Worm (Caenorhabditis elegans) whole organism, L4 larva: ENCODE results near the gene M01H9.3.

Experiments
- D1046.2 ChIP-seq: fragments of 200-800 bp; sonication (Bioruptor generic); IDR thresholded peaks from 2 replicates; pipeline ENCODE4 v1.3.6; 2022; ENCODE audit warnings: missing genetic modification characterization, missing compliant biosample characterization
- F26F4.8 ChIP-seq: fragments of 200-800 bp; sonication (Bioruptor generic); conservative IDR thresholded peaks from 2 replicates; pipeline ENCODE4 v1.3.6; 2022; ENCODE audit warnings: missing genetic modification characterization, missing compliant biosample characterization
- F44E2.7 ChIP-seq: fragments of 200-800 bp; sonication (Bioruptor generic); IDR thresholded peaks from 2 replicates; pipeline ENCODE4 v2.1.2; 2022; ENCODE audit warnings: missing genetic modification characterization, missing compliant biosample characterization
- R02D3.7 ChIP-seq: fragments of 150-350 bp; sonication (generic microtip); optimal IDR thresholded peaks from 3 replicates; lab custom pipeline; 2014; ENCODE audit warnings: missing biosample characterization, missing genetic modification characterization
- Y48G9A.11 ChIP-seq: fragments of 200-800 bp; sonication (Bioruptor generic); IDR thresholded peaks from 2 replicates; pipeline ENCODE4 v1.3.6; 2022; ENCODE audit warnings: missing genetic modification reagents, missing genetic modification characterization, missing compliant biosample characterization
- Y5F2A.4 ChIP-seq: fragments of 200-800 bp; sonication (Bioruptor generic); optimal IDR thresholded peaks from 2 replicates; lab custom pipeline; 2018; ENCODE audit warnings: mild to moderate bottlenecking, missing genetic modification characterization, missing compliant biosample characterization
- aly-2 ChIP-seq: sonication (generic microtip); optimal IDR thresholded peaks from 2 replicates; lab custom pipeline; 2018; ENCODE audit warnings: missing biosample characterization, missing genetic modification characterization
- ama-1 ChIP-seq: fragments of 150-350 bp; optimal IDR thresholded peaks from 2 replicates; lab custom pipeline; 2014; ENCODE audit warnings: inconsistent platforms, mixed read lengths
- attf-4 ChIP-seq: sonication (generic microtip); optimal IDR thresholded peaks from 3 replicates; lab custom pipeline; 2017; ENCODE audit warnings: missing biosample characterization, missing genetic modification characterization
- ceh-20 ChIP-seq: fragments of 200-800 bp; sonication (Bioruptor generic); IDR thresholded peaks from 2 replicates; pipeline ENCODE4 v1.3.6; 2022; ENCODE audit warnings: missing genetic modification reagents, missing genetic modification characterization, missing compliant biosample characterization
- ceh-28 ChIP-seq: fragments of 150-350 bp; optimal IDR thresholded peaks from 2 replicates; lab custom pipeline; 2014; ENCODE audit warnings: missing biosample characterization, missing genetic modification reagents, missing genetic modification characterization
- ceh-62 ChIP-seq: sonication (generic microtip); optimal IDR thresholded peaks from 2 replicates; lab custom pipeline; 2017; ENCODE audit warnings: missing biosample characterization, missing genetic modification characterization
- ces-1 ChIP-seq: fragments of 150-350 bp; sonication (generic microtip); optimal IDR thresholded peaks from 4 replicates; lab custom pipeline; 2014; ENCODE audit warnings: missing biosample characterization, missing genetic modification reagents, missing genetic modification characterization
- ctbp-1 ChIP-seq: fragments of 200-800 bp; sonication (Bioruptor generic); IDR thresholded peaks from 2 replicates; pipeline ENCODE4 v1.3.6; 2022; ENCODE audit warnings: missing genetic modification reagents, missing genetic modification characterization, missing compliant biosample characterization
- daf-16 ChIP-seq, 3 experiments: sonication (generic microtip); optimal IDR thresholded peaks; 2 replicates each; lab custom pipeline; 2016 to 2017; ENCODE audit warnings: missing genetic modification characterization in 3 of 3, missing genetic modification reagents in 3 of 3, mild to moderate bottlenecking in 2 of 3, missing compliant biosample characterization in 2 of 3, missing biosample characterization in 1 of 3, moderate library complexity in 1 of 3
- daf-19 ChIP-seq: fragments of 200-800 bp; sonication (Bioruptor generic); conservative IDR thresholded peaks from 2 replicates; pipeline ENCODE4 v1.3.6; 2022; ENCODE audit warnings: missing genetic modification characterization, missing compliant biosample characterization
- dmd-6 ChIP-seq: fragments of 200-800 bp; sonication (Bioruptor generic); IDR thresholded peaks from 2 replicates; pipeline ENCODE4 v1.3.6; 2022; ENCODE audit warnings: missing genetic modification reagents, missing genetic modification characterization, missing compliant biosample characterization
- fkh-10 ChIP-seq: fragments of 150-350 bp; optimal IDR thresholded peaks from 2 replicates; lab custom pipeline; 2014; ENCODE audit warnings: missing biosample characterization, missing genetic modification reagents, missing genetic modification characterization
- fos-1 ChIP-seq: fragments of 150-350 bp; optimal IDR thresholded peaks from 2 replicates; lab custom pipeline; 2014; ENCODE audit warnings: missing biosample characterization, missing genetic modification characterization
- hif-1 ChIP-seq, 2 experiments: sonication (generic microtip); optimal IDR thresholded peaks; 2 replicates each; lab custom pipeline; 2016 to 2017; ENCODE audit warnings: missing compliant biosample characterization in 2 of 2, missing genetic modification characterization in 2 of 2, missing genetic modification reagents in 2 of 2, missing genotype in 2 of 2, mild to moderate bottlenecking in 1 of 2
- hlh-11 ChIP-seq: fragments of 200-800 bp; sonication (Bioruptor generic); optimal IDR thresholded peaks from 2 replicates; lab custom pipeline; 2018; ENCODE audit warnings: mild to moderate bottlenecking, missing genetic modification characterization, missing compliant biosample characterization
- hlh-30 ChIP-seq: sonication (generic microtip); optimal IDR thresholded peaks from 2 replicates; lab custom pipeline; 2017; ENCODE audit warnings: antibody characterized with exemption, mild to moderate bottlenecking, missing genetic modification characterization, missing compliant biosample characterization; ENCODE audit not compliant: insufficient read depth
- jun-1 ChIP-seq: fragments of 150-350 bp; optimal IDR thresholded peaks from 2 replicates; lab custom pipeline; 2014; ENCODE audit warnings: missing biosample characterization, missing genetic modification reagents, missing genetic modification characterization
- lin-29 ChIP-seq: fragments of 200-800 bp; sonication (Bioruptor generic); IDR thresholded peaks from 2 replicates; pipeline ENCODE4 v1.3.6; 2022; ENCODE audit warnings: missing genetic modification reagents, missing genetic modification characterization, missing compliant biosample characterization
- lin-38 ChIP-seq: fragments of 200-800 bp; sonication (Bioruptor generic); IDR thresholded peaks from 2 replicates; pipeline ENCODE4 v1.3.6; 2022; ENCODE audit warnings: missing genetic modification reagents, missing genetic modification characterization, missing compliant biosample characterization
- lin-39 ChIP-seq: fragments of 150-350 bp; optimal IDR thresholded peaks from 2 replicates; lab custom pipeline; 2014; ENCODE audit warnings: missing biosample characterization, missing genetic modification reagents, missing genetic modification characterization
- mep-1 ChIP-seq: fragments of 150-350 bp; sonication (generic microtip); optimal IDR thresholded peaks from 3 replicates; lab custom pipeline; 2014; ENCODE audit warnings: missing biosample characterization, missing genetic modification characterization
- mes-2 ChIP-seq: sonication (generic microtip); optimal IDR thresholded peaks from 2 replicates; lab custom pipeline; 2016; ENCODE audit warnings: missing genotype, mild to moderate bottlenecking, missing genetic modification characterization, missing compliant biosample characterization; ENCODE audit not compliant: poor library complexity, severe bottlenecking
- mxl-2 ChIP-seq: fragments of 200-800 bp; sonication (Bioruptor generic); conservative IDR thresholded peaks from 2 replicates; pipeline ENCODE4 v1.3.6; 2022; ENCODE audit warnings: missing genetic modification reagents, missing genetic modification characterization, missing compliant biosample characterization
- nhr-237 ChIP-seq: sonication (generic microtip); optimal IDR thresholded peaks from 2 replicates; lab custom pipeline; 2017; ENCODE audit warnings: missing biosample characterization, missing genetic modification characterization
- nhr-41 ChIP-seq: fragments of 200-800 bp; sonication (Bioruptor generic); IDR thresholded peaks from 2 replicates; pipeline ENCODE4 v1.3.6; 2022; ENCODE audit warnings: missing genetic modification reagents, missing genetic modification characterization, missing compliant biosample characterization
- nhr-48 ChIP-seq: sonication (generic microtip); optimal IDR thresholded peaks from 2 replicates; lab custom pipeline; 2016; ENCODE audit warnings: mild to moderate bottlenecking, missing genetic modification characterization, missing compliant biosample characterization
- nhr-6 ChIP-seq: fragments of 150-350 bp; optimal IDR thresholded peaks from 2 replicates; lab custom pipeline; 2014; ENCODE audit warnings: missing biosample characterization, missing genetic modification characterization
- pha-4 ChIP-seq, 2 experiments: fragments of 150-350 bp in 1 of 2; fragments of 200-800 bp in 1 of 2; sonication (Bioruptor generic) in 1 of 2; IDR thresholded peaks in 1 of 2; optimal IDR thresholded peaks in 1 of 2; 2 replicates each; pipeline versions ENCODE4 v1.3.6 to Lab custom; 2014 to 2022; ENCODE audit warnings: missing genetic modification characterization in 2 of 2, missing genetic modification reagents in 2 of 2, missing biosample characterization in 1 of 2, missing compliant biosample characterization in 1 of 2
- pqm-1 ChIP-seq: sonication (generic microtip); optimal IDR thresholded peaks from 2 replicates; lab custom pipeline; 2017; ENCODE audit warnings: missing biosample characterization, missing genetic modification characterization
- rbr-2 ChIP-seq: sonication (generic microtip); optimal IDR thresholded peaks from 2 replicates; lab custom pipeline; 2016; ENCODE audit warnings: missing genotype, missing genetic modification characterization, missing compliant biosample characterization
- saeg-2 ChIP-seq: fragments of 200-800 bp; sonication (Bioruptor generic); IDR thresholded peaks from 2 replicates; pipeline ENCODE4 v1.3.6; 2022; ENCODE audit warnings: missing genetic modification reagents, missing genetic modification characterization, missing compliant biosample characterization
- sdz-12 ChIP-seq: fragments of 200-800 bp; sonication (Bioruptor generic); optimal IDR thresholded peaks from 2 replicates; lab custom pipeline; 2018; ENCODE audit warnings: mild to moderate bottlenecking, missing genetic modification characterization, missing compliant biosample characterization
- set-16 ChIP-seq: fragments of 200-800 bp; sonication (Bioruptor generic); IDR thresholded peaks from 2 replicates; pipeline ENCODE4 v1.3.6; 2022; ENCODE audit warnings: missing genetic modification reagents, missing genetic modification characterization, missing compliant biosample characterization
- snpc-1.2 ChIP-seq: fragments of 200-800 bp; sonication (Bioruptor generic); IDR thresholded peaks from 2 replicates; pipeline ENCODE4 v1.3.6; 2022; ENCODE audit warnings: missing genetic modification reagents, missing genetic modification characterization, missing compliant biosample characterization
- snpc-4 ChIP-seq: fragments of 150-350 bp; optimal IDR thresholded peaks from 2 replicates; lab custom pipeline; 2014; ENCODE audit warnings: missing biosample characterization, missing genetic modification characterization
- spr-1 ChIP-seq: sonication (generic microtip); optimal IDR thresholded peaks from 2 replicates; lab custom pipeline; 2016; ENCODE audit warnings: mild to moderate bottlenecking, missing genetic modification characterization, missing compliant biosample characterization
- tra-1 ChIP-seq: fragments of 200-800 bp; sonication (Bioruptor generic); IDR thresholded peaks from 2 replicates; pipeline ENCODE4 v1.3.6; 2022; ENCODE audit warnings: missing genetic modification reagents, missing genetic modification characterization, missing compliant biosample characterization
- unc-39 ChIP-seq: sonication (generic microtip); optimal IDR thresholded peaks from 2 replicates; lab custom pipeline; 2017; ENCODE audit warnings: missing biosample characterization, missing genetic modification characterization
- unc-62 ChIP-seq, 3 experiments: fragments of 150-350 bp in 1 of 3; sonication (generic microtip); optimal IDR thresholded peaks in 2 of 3; peaks in 1 of 3; 1 replicate in 1 of 3; 2 replicates in 2 of 3; lab custom pipeline; 2014 to 2017; ENCODE audit warnings: missing biosample characterization in 3 of 3, missing genetic modification characterization in 3 of 3, missing genetic modification reagents in 3 of 3, missing genotype in 1 of 3
- zag-1 ChIP-seq: fragments of 150-350 bp; optimal IDR thresholded peaks from 2 replicates; lab custom pipeline; 2014; ENCODE audit warnings: missing biosample characterization, missing genetic modification characterization
- zfp-2 ChIP-seq: sonication (generic microtip); optimal IDR thresholded peaks from 2 replicates; lab custom pipeline; 2016; ENCODE audit warnings: mild to moderate bottlenecking, missing genetic modification characterization, missing compliant biosample characterization
- zip-11 ChIP-seq: fragments of 200-800 bp; sonication (Bioruptor generic); IDR thresholded peaks from 2 replicates; pipeline ENCODE4 v1.3.6; 2022; ENCODE audit warnings: missing genetic modification characterization, missing compliant biosample characterization
- zip-2 ChIP-seq: fragments of 150-350 bp; optimal IDR thresholded peaks from 2 replicates; lab custom pipeline; 2014; ENCODE audit warnings: missing biosample characterization, missing genetic modification characterization
- ztf-11 ChIP-seq: fragments of 150-350 bp; optimal IDR thresholded peaks from 2 replicates; lab custom pipeline; 2014; ENCODE audit warnings: missing biosample characterization, missing genetic modification characterization
- ztf-7 ChIP-seq: fragments of 150-350 bp; optimal IDR thresholded peaks from 2 replicates; lab custom pipeline; 2014; ENCODE audit warnings: missing biosample characterization, missing genetic modification characterization

M01H9.3 gene

ce11 chrIV:4477009-4477471, at the start of gene M01H9.3:
TSS of gene M01H9.3 (minus strand) at chrIV:4477059.
- TF ChIP-seq rbr-2 (tag; lab: Kevin White, UChicago) (no peak), ceh-28 (tag; lab: Kevin White, UChicago) (no peak), daf-16 (GFP tag; optimal IDR thresholded peaks at IDR 0.05; lab: Kevin White, UChicago) (no peak), daf-16 (tag; optimal IDR thresholded peaks at IDR 0.05; lab: Kevin White, UChicago) (peak; percentile 44), hlh-30 (tag; lab: Kevin White, UChicago) (peak; percentile 95), saeg-2 (GFP tag; lab: Robert Waterston, UW) (no peak), zip-11 (GFP tag; lab: Robert Waterston, UW) (no peak), ctbp-1 (GFP tag; lab: Robert Waterston, UW) (no peak), pqm-1 (tag; lab: Kevin White, UChicago) (no peak), set-16 (no peak), hif-1 (tag; optimal IDR thresholded peaks at IDR 0.05; lab: Kevin White, UChicago) (peak in 1 of 2 experiments; percentile 87), pha-4 (GFP tag; IDR thresholded peaks at IDR 0.05; lab: Robert Waterston, UW) (no peak), pha-4 (tag; optimal IDR thresholded peaks at IDR 0.05; lab: Kevin White, UChicago) (peak; percentile 36), nhr-48 (tag; lab: Kevin White, UChicago) (peak; percentile 66), zip-2 (tag; lab: Kevin White, UChicago) (no peak), snpc-1.2 (GFP tag; lab: Robert Waterston, UW) (no peak), hlh-11 (tag; lab: Kevin White, UChicago) (peak; percentile 87), nhr-41 (GFP tag; lab: Robert Waterston, UW) (no peak), ama-1 (lab: Kevin White, UChicago) (peak; percentile 86), fos-1 (tag; lab: Kevin White, UChicago) (no peak), snpc-4 (no peak), mxl-2 (no peak), tra-1 (GFP tag; lab: Robert Waterston, UW) (no peak), mes-2 (tag; lab: Kevin White, UChicago) (peak; percentile 42), attf-4 (no peak), ztf-11 (tag; lab: Kevin White, UChicago) (no peak), ces-1 (GFP tag; lab: Kevin White, UChicago) (no peak), unc-39 (tag; lab: Kevin White, UChicago) (no peak), D1046.2 (no peak), sdz-12 (no peak), ztf-7 (tag; lab: Kevin White, UChicago) (no peak), daf-19 (GFP tag; lab: Robert Waterston, UW) (no peak), ceh-62 (tag; lab: Kevin White, UChicago) (no peak), lin-39 (no peak), nhr-237 (tag; lab: Kevin White, UChicago) (no peak), Y5F2A.4 (no peak), ceh-20 (peak; percentile 70), spr-1 (tag; lab: Kevin White, UChicago) (no peak), nhr-6 (tag; lab: Kevin White, UChicago) (no peak), jun-1 (tag; lab: Kevin White, UChicago) (no peak), aly-2 (tag; lab: Kevin White, UChicago) (no peak), zfp-2 (tag; lab: Kevin White, UChicago) (no peak), F26F4.8 (GFP tag; lab: Robert Waterston, UW) (no peak), lin-38 (GFP tag; lab: Robert Waterston, UW) (no peak), dmd-6 (GFP tag; lab: Robert Waterston, UW) (peak; percentile 87), unc-62 (GFP tag; optimal IDR thresholded peaks at IDR 0.05 in 1 of 2; lab: Kevin White, UChicago) (peak in 1 of 2 experiments; percentile 87), unc-62 (tag; optimal IDR thresholded peaks at IDR 0.05; lab: Kevin White, UChicago) (no peak), R02D3.7 (tag; lab: Kevin White, UChicago) (no peak), zag-1 (tag; lab: Kevin White, UChicago) (no peak), lin-29 (no peak), F44E2.7 (GFP tag; lab: Robert Waterston, UW) (no peak), Y48G9A.11 (GFP tag; lab: Robert Waterston, UW) (no peak), fkh-10 (GFP tag; lab: Kevin White, UChicago) (no peak), mep-1 (peak; percentile 66)
